Fruit fly (Drosophila melanogaster) whole organism, embryonic: ENCODE measurements around the gene fend.

Source experiments
- ATbp ChIP-seq: fragments of 200-800 bp; sonication (Bioruptor generic); optimal IDR thresholded peaks from 2 replicates; lab custom pipeline; 2017; ENCODE audit warnings: missing biosample characterization, mild to moderate bottlenecking, missing genetic modification characterization, missing genetic modification reagents
- CG10147 ChIP-seq: fragments of 200-800 bp; sonication (Bioruptor generic); optimal IDR thresholded peaks from 2 replicates; lab custom pipeline; 2019; ENCODE audit warnings: missing biosample characterization, mild to moderate bottlenecking, missing genetic modification characterization, moderate library complexity
- CG10209 ChIP-seq: fragments of 200-800 bp; sonication (Bioruptor generic); optimal IDR thresholded peaks from 3 replicates; lab custom pipeline; 2017; ENCODE audit warnings: missing biosample characterization, mild to moderate bottlenecking, missing genetic modification characterization, missing genetic modification reagents
- CG11093 ChIP-seq: fragments of 200-800 bp; sonication (Bioruptor generic); IDR thresholded peaks from 3 replicates; pipeline ENCODE4 v1.3.6; 2022; ENCODE audit warnings: missing biosample characterization, missing genetic modification characterization
- CG12071 ChIP-seq: fragments of 200-800 bp; sonication (Bioruptor generic); optimal IDR thresholded peaks from 3 replicates; lab custom pipeline; 2018; ENCODE audit warnings: missing biosample characterization, mild to moderate bottlenecking, missing genetic modification characterization
- CG12769 ChIP-seq: fragments of 200-800 bp; sonication (Bioruptor generic); optimal IDR thresholded peaks from 2 replicates; lab custom pipeline; 2019; ENCODE audit warnings: missing biosample characterization, mild to moderate bottlenecking, missing genetic modification characterization, moderate library complexity
- CG13424 ChIP-seq: fragments of 200-800 bp; sonication (Bioruptor generic); optimal IDR thresholded peaks from 2 replicates; lab custom pipeline; 2019; ENCODE audit warnings: missing biosample characterization, mild to moderate bottlenecking, missing genetic modification characterization, moderate library complexity
- CG14441 ChIP-seq: fragments of 200-800 bp; sonication (Bioruptor generic); IDR thresholded peaks from 2 replicates; pipeline ENCODE4 v1.3.6; 2022; ENCODE audit warnings: missing biosample characterization, missing genetic modification characterization
- CG14667 ChIP-seq: fragments of 200-800 bp; sonication (Bioruptor generic); IDR thresholded peaks from 2 replicates; pipeline ENCODE4 v1.3.6; 2022; ENCODE audit warnings: missing biosample characterization, missing genetic modification characterization
- CG14860 ChIP-seq: fragments of 200-800 bp; sonication (Bioruptor generic); IDR thresholded peaks from 3 replicates; pipeline ENCODE4 v1.3.6; 2022; ENCODE audit warnings: missing biosample characterization, missing genetic modification characterization; ENCODE audit not compliant: partially characterized antibody
- CG15479 ChIP-seq: fragments of 200-800 bp; sonication (Bioruptor generic); optimal IDR thresholded peaks from 3 replicates; lab custom pipeline; 2019; ENCODE audit warnings: missing biosample characterization, mild to moderate bottlenecking, missing genetic modification characterization, moderate library complexity
- CG15514 ChIP-seq: fragments of 200-800 bp; sonication (Bioruptor generic); optimal IDR thresholded peaks from 3 replicates; lab custom pipeline; 2017; ENCODE audit warnings: missing biosample characterization, missing genetic modification characterization, mild to moderate bottlenecking, moderate library complexity, missing genetic modification reagents
- CG15601 ChIP-seq: fragments of 200-800 bp; sonication (Bioruptor generic); optimal IDR thresholded peaks from 3 replicates; lab custom pipeline; 2019; ENCODE audit warnings: missing biosample characterization, mild to moderate bottlenecking, missing genetic modification characterization, moderate library complexity
- CG1602 ChIP-seq: fragments of 200-800 bp; sonication (Bioruptor generic); optimal IDR thresholded peaks from 3 replicates; lab custom pipeline; 2016; ENCODE audit warnings: missing biosample characterization, missing genetic modification characterization
- CG16813 ChIP-seq: fragments of 200-800 bp; sonication (Bioruptor generic); IDR thresholded peaks from 3 replicates; pipeline ENCODE4 v1.3.6; 2022; ENCODE audit warnings: missing biosample characterization, missing genetic modification characterization; ENCODE audit not compliant: partially characterized antibody
- CG2678 ChIP-seq: fragments of 200-800 bp; sonication (Bioruptor generic); optimal IDR thresholded peaks from 3 replicates; lab custom pipeline; 2019; ENCODE audit warnings: missing biosample characterization, mild to moderate bottlenecking, missing genetic modification characterization, moderate library complexity
- CG2875 ChIP-seq: fragments of 200-800 bp; sonication (Bioruptor generic); optimal IDR thresholded peaks from 2 replicates; lab custom pipeline; 2017; ENCODE audit warnings: missing biosample characterization, mild to moderate bottlenecking, missing genetic modification characterization, missing genetic modification reagents
- CG31388 ChIP-seq: fragments of 200-800 bp; sonication (Bioruptor generic); optimal IDR thresholded peaks from 2 replicates; lab custom pipeline; 2016; ENCODE audit warnings: missing biosample characterization, missing genetic modification characterization
- CG32767 ChIP-seq: fragments of 200-800 bp; sonication (Bioruptor generic); IDR thresholded peaks from 2 replicates; pipeline ENCODE4 v1.3.6; 2022; ENCODE audit warnings: missing biosample characterization, missing genetic modification characterization
- CG34376 ChIP-seq: fragments of 200-800 bp; sonication (Bioruptor generic); optimal IDR thresholded peaks from 2 replicates; lab custom pipeline; 2018; ENCODE audit warnings: missing biosample characterization, mild to moderate bottlenecking, missing genetic modification characterization
- CG6683 ChIP-seq: fragments of 200-800 bp; sonication (Bioruptor generic); optimal IDR thresholded peaks from 2 replicates; lab custom pipeline; 2017; ENCODE audit warnings: missing biosample characterization, mild to moderate bottlenecking, missing genetic modification characterization, missing genetic modification reagents
- CG6791 ChIP-seq: fragments of 200-800 bp; sonication (Bioruptor generic); IDR thresholded peaks from 3 replicates; pipeline ENCODE4 v1.3.6; 2022; ENCODE audit warnings: missing biosample characterization, missing genetic modification characterization; ENCODE audit not compliant: partially characterized antibody
- CG7928 ChIP-seq: fragments of 200-800 bp; sonication (Bioruptor generic); optimal IDR thresholded peaks from 2 replicates; lab custom pipeline; 2017; ENCODE audit warnings: missing biosample characterization, mild to moderate bottlenecking, missing genetic modification characterization
- CG8388 ChIP-seq: fragments of 200-800 bp; sonication (Bioruptor generic); optimal IDR thresholded peaks from 2 replicates; lab custom pipeline; 2019; ENCODE audit warnings: missing biosample characterization, mild to moderate bottlenecking, missing genetic modification characterization, moderate library complexity
- D19B ChIP-seq: fragments of 200-800 bp; sonication (Bioruptor generic); optimal IDR thresholded peaks from 2 replicates; lab custom pipeline; 2017; ENCODE audit warnings: missing biosample characterization, mild to moderate bottlenecking, missing genetic modification characterization
- Doc3 ChIP-seq: fragments of 200-800 bp; sonication (Bioruptor generic); IDR thresholded peaks from 3 replicates; pipeline ENCODE4 v1.3.6; 2022; ENCODE audit warnings: missing biosample characterization, missing genetic modification characterization; ENCODE audit not compliant: partially characterized antibody
- Dp ChIP-seq: fragments of 200-800 bp; sonication (Bioruptor generic); optimal IDR thresholded peaks from 2 replicates; lab custom pipeline; 2018; ENCODE audit warnings: missing biosample characterization, mild to moderate bottlenecking, missing genetic modification characterization, moderate library complexity
- Dref ChIP-seq: fragments of 200-800 bp; sonication (Bioruptor generic); IDR thresholded peaks from 2 replicates; pipeline ENCODE4 v1.3.6; 2022; ENCODE audit warnings: missing biosample characterization, missing genetic modification characterization
- ERR ChIP-seq: fragments of 200-800 bp; sonication (Bioruptor generic); optimal IDR thresholded peaks from 2 replicates; lab custom pipeline; 2016; ENCODE audit warnings: missing biosample characterization, missing genetic modification characterization
- HmgZ ChIP-seq: fragments of 200-800 bp; sonication (Bioruptor generic); optimal IDR thresholded peaks from 2 replicates; lab custom pipeline; 2018; ENCODE audit warnings: missing biosample characterization, mild to moderate bottlenecking, missing genetic modification characterization
- Hsf ChIP-seq: fragments of 200-800 bp; sonication (Bioruptor generic); optimal IDR thresholded peaks from 3 replicates; lab custom pipeline; 2016; ENCODE audit warnings: missing biosample characterization, missing genetic modification characterization
- Lim3 ChIP-seq: fragments of 200-800 bp; sonication (Bioruptor generic); IDR thresholded peaks from 2 replicates; pipeline ENCODE4 v1.3.6; 2022; ENCODE audit warnings: missing biosample characterization, missing genetic modification characterization
- NC2β ChIP-seq: fragments of 200-800 bp; sonication (Bioruptor generic); optimal IDR thresholded peaks from 2 replicates; lab custom pipeline; 2016; ENCODE audit warnings: missing biosample characterization, missing genetic modification characterization
- PHDP ChIP-seq: fragments of 200-800 bp; sonication (Bioruptor generic); optimal IDR thresholded peaks from 3 replicates; lab custom pipeline; 2018; ENCODE audit warnings: missing biosample characterization, mild to moderate bottlenecking, missing genetic modification characterization, moderate library complexity
- Sry-β ChIP-seq: fragments of 200-800 bp; sonication (Bioruptor generic); optimal IDR thresholded peaks from 2 replicates; lab custom pipeline; 2018; ENCODE audit warnings: missing biosample characterization, mild to moderate bottlenecking, missing genetic modification characterization, moderate library complexity
- Usf ChIP-seq: fragments of 200-800 bp; sonication (Bioruptor generic); optimal IDR thresholded peaks from 2 replicates; lab custom pipeline; 2017; ENCODE audit warnings: missing genotype, missing biosample characterization, missing genetic modification characterization
- abd-A ChIP-seq: fragments of 200-800 bp; sonication (Bioruptor generic); optimal IDR thresholded peaks from 3 replicates; lab custom pipeline; 2019; ENCODE audit warnings: missing biosample characterization, mild to moderate bottlenecking, missing genetic modification characterization, moderate library complexity
- al ChIP-seq: fragments of 200-800 bp; sonication (Bioruptor generic); IDR thresholded peaks from 2 replicates; pipeline ENCODE4 v1.3.6; 2022; ENCODE audit warnings: missing biosample characterization, missing genetic modification characterization
- az2 ChIP-seq: fragments of 200-800 bp; sonication (Bioruptor generic); optimal IDR thresholded peaks from 3 replicates; lab custom pipeline; 2016; ENCODE audit warnings: missing biosample characterization, missing genetic modification characterization
- br ChIP-seq: fragments of >200 bp; optimal IDR thresholded peaks from 2 replicates; lab custom pipeline; 2017
- dati ChIP-seq: fragments of 200-800 bp; sonication (Bioruptor generic); IDR thresholded peaks from 2 replicates; pipeline ENCODE4 v1.3.6; 2022; ENCODE audit warnings: missing biosample characterization, missing genetic modification characterization
- emc ChIP-seq: fragments of 200-800 bp; sonication (Bioruptor generic); optimal IDR thresholded peaks from 2 replicates; lab custom pipeline; 2016; ENCODE audit warnings: missing biosample characterization, missing genetic modification characterization
- eve ChIP-seq, 2 experiments: fragments of >200 bp; optimal IDR thresholded peaks; 2 replicates each; lab custom pipeline; 2017; ENCODE audit warnings: missing biosample characterization in 2 of 2, missing genetic modification characterization in 2 of 2
- gt ChIP-seq: fragments of 200-800 bp; sonication (Bioruptor generic); IDR thresholded peaks from 2 replicates; pipeline ENCODE4 v1.3.6; 2022; ENCODE audit warnings: missing biosample characterization, missing genetic modification characterization
- inv ChIP-seq: fragments of 200-800 bp; sonication (Bioruptor generic); IDR thresholded peaks from 2 replicates; pipeline ENCODE4 v1.3.6; 2022; ENCODE audit warnings: missing biosample characterization, missing genetic modification characterization; ENCODE audit not compliant: partially characterized antibody
- trem ChIP-seq: fragments of 200-800 bp; optimal IDR thresholded peaks from 3 replicates; lab custom pipeline; 2019; ENCODE audit warnings: missing biosample characterization, mild to moderate bottlenecking, missing genetic modification characterization, moderate library complexity
- ttk ChIP-seq: fragments of 200-800 bp; sonication (Bioruptor generic); IDR thresholded peaks from 2 replicates; pipeline ENCODE4 v2.1.2; 2022; ENCODE audit warnings: missing biosample characterization, missing genetic modification characterization
- tx ChIP-seq: fragments of 200-800 bp; sonication (Bioruptor generic); optimal IDR thresholded peaks from 2 replicates; lab custom pipeline; 2016; ENCODE audit warnings: missing biosample characterization, missing genetic modification characterization
- vfl ChIP-seq: fragments of 200-800 bp; sonication (Bioruptor generic); optimal IDR thresholded peaks from 2 replicates; lab custom pipeline; 2016; ENCODE audit warnings: missing biosample characterization, missing genetic modification characterization
- wor ChIP-seq: fragments of 200-800 bp; sonication (Bioruptor generic); IDR thresholded peaks from 2 replicates; pipeline ENCODE4 v1.3.6; 2022; ENCODE audit warnings: missing biosample characterization, missing genetic modification characterization
- zf30C ChIP-seq: fragments of 200-800 bp; sonication (Bioruptor generic); optimal IDR thresholded peaks from 3 replicates; lab custom pipeline; 2018; ENCODE audit warnings: missing biosample characterization, mild to moderate bottlenecking, missing genetic modification characterization

Gene fend

DNA sequence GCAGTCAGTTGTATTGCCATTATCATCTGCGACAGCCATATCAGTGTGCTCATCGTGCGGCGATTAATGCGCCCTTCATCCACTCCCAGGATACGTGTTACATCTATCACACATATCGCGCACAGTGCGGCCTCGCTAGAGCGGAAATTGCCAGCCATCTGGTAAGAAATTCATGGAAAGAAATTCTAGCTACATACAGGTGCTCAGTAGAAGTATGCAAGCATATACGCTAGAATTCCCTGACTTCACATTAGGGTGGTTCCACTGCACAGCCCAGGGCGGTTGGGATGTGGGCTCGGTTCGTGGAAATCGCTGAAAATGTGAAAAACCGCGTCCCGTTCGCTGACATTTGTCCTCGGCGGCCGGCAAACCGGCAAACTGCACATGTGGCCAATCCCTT lies 6.3 kb upstream of the fend start:
- TF ChIP-seq CG14441 (GFP tag; lab: Robert Waterston, UW) = peak; percentile 86
- TF ChIP-seq CG12769 (tag; lab: Kevin White, UChicago) = no peak
- peak; percentile 83 for TF ChIP-seq ttk
- peak; percentile 72 for TF ChIP-seq NC2β
- TF ChIP-seq CG34376 (GFP tag; lab: Kevin White, UChicago) = peak; percentile 35
- TF ChIP-seq CG10147 = no peak
- TF ChIP-seq CG13424 (tag; lab: Kevin White, UChicago) = peak; percentile 74
- peak; percentile 46 for TF ChIP-seq vfl
- peak; percentile 42 for TF ChIP-seq Usf (GFP tag; lab: Kevin White, UChicago)
- peak; percentile 34 for TF ChIP-seq HmgZ (tag; lab: Kevin White, UChicago)
- TF ChIP-seq emc (GFP tag; lab: Kevin White, UChicago) = no peak
- no peak for TF ChIP-seq CG15514 (GFP tag; lab: Kevin White, UChicago)
- no peak for TF ChIP-seq zf30C (GFP tag; lab: Kevin White, UChicago)
- peak; percentile 80 for TF ChIP-seq CG11093 (GFP tag; lab: Robert Waterston, UW)
- peak; percentile 20 for TF ChIP-seq CG6683
- no peak for TF ChIP-seq inv
- TF ChIP-seq tx (GFP tag; lab: Kevin White, UChicago) = peak; percentile 9
- TF ChIP-seq D19B = no peak
- TF ChIP-seq CG1602 (GFP tag; lab: Kevin White, UChicago) = peak; percentile 43
- peak; percentile 78 for TF ChIP-seq CG2678
- peak; percentile 75; the same call in 1 of the 2 replicates for TF ChIP-seq wor (GFP tag; lab: Robert Waterston, UW)
- TF ChIP-seq abd-A (tag; lab: Kevin White, UChicago) = no peak
- TF ChIP-seq gt (GFP tag; lab: Robert Waterston, UW) = peak; percentile 85
- TF ChIP-seq Dp (GFP tag; lab: Kevin White, UChicago) = no peak
- TF ChIP-seq ATbp (GFP tag; lab: Kevin White, UChicago) = peak; percentile 74
- no peak for TF ChIP-seq CG31388 (GFP tag; lab: Kevin White, UChicago)
- TF ChIP-seq Hsf (GFP tag; lab: Kevin White, UChicago) = peak; percentile 73
- TF ChIP-seq ERR (GFP tag; lab: Kevin White, UChicago) = peak; percentile 17
- peak; percentile 48 for TF ChIP-seq CG8388 (GFP tag; lab: Kevin White, UChicago)
- peak; percentile 53 for TF ChIP-seq PHDP (tag; lab: Kevin White, UChicago)
- peak; percentile 55 for TF ChIP-seq al (GFP tag; lab: Robert Waterston, UW)
- no peak for TF ChIP-seq CG14860 (GFP tag; lab: Robert Waterston, UW)
- no peak for TF ChIP-seq Sry-β (GFP tag; lab: Kevin White, UChicago)
- peak; percentile 32; the same call in 1 of the 2 replicates for TF ChIP-seq Lim3 (GFP tag; lab: Robert Waterston, UW)
- peak; percentile 64 for TF ChIP-seq CG12071 (GFP tag; lab: Kevin White, UChicago)
- TF ChIP-seq dati = peak; percentile 67
- peak; percentile 70 for TF ChIP-seq CG32767 (GFP tag; lab: Robert Waterston, UW)
- no peak for TF ChIP-seq br (lab: Kevin White, UChicago)
- no peak for TF ChIP-seq CG7928
- no peak for TF ChIP-seq Doc3 (GFP tag; lab: Robert Waterston, UW)
- peak; percentile 75 for TF ChIP-seq az2 (GFP tag; lab: Kevin White, UChicago)
- no peak for TF ChIP-seq Dref
- no peak for TF ChIP-seq CG6791
- peak; percentile 55 for TF ChIP-seq CG15601
- no peak for TF ChIP-seq CG16813
- TF ChIP-seq trem (tag; lab: Kevin White, UChicago) = peak; percentile 31
- TF ChIP-seq CG15479 = peak; percentile 25
- no peak for TF ChIP-seq eve (GFP tag; optimal IDR thresholded peaks at IDR 0.05; lab: Kevin White, UChicago)
- peak; percentile 72 for TF ChIP-seq CG10209
- TF ChIP-seq CG2875 (GFP tag; lab: Kevin White, UChicago) = no peak
- TF ChIP-seq CG14667 (GFP tag; lab: Robert Waterston, UW) = peak; percentile 88
